Worm (Caenorhabditis elegans) whole organism, young adult: Measurements from ENCODE around the gene C44B9.2.

Experiments
- B0035.1 ChIP-seq: sonication (generic microtip); optimal IDR thresholded peaks from 2 replicates; lab custom pipeline; 2016; ENCODE audit warnings: missing genetic modification characterization, mild to moderate bottlenecking, missing compliant biosample characterization, missing genotype, missing genetic modification reagents
- D2030.7 ChIP-seq: fragments of 200-800 bp; sonication (Bioruptor generic); IDR thresholded peaks from 2 replicates; pipeline ENCODE4 v1.3.6; 2022; ENCODE audit warnings: missing genetic modification reagents, missing genetic modification characterization, missing compliant biosample characterization
- F57A8.1 ChIP-seq: fragments of 200-800 bp; sonication (Bioruptor generic); optimal IDR thresholded peaks from 2 replicates; lab custom pipeline; 2018; ENCODE audit warnings: mild to moderate bottlenecking, missing genetic modification characterization, moderate library complexity, missing compliant biosample characterization
- attf-6 ChIP-seq: fragments of 200-800 bp; sonication (Bioruptor generic); IDR thresholded peaks from 2 replicates; pipeline ENCODE4 v1.3.6; 2022; ENCODE audit warnings: missing genetic modification reagents, missing genetic modification characterization, missing compliant biosample characterization
- ceh-58 ChIP-seq: fragments of 200-800 bp; sonication (Bioruptor generic); IDR thresholded peaks from 2 replicates; pipeline ENCODE4 v1.3.6; 2022; ENCODE audit warnings: missing genetic modification characterization, missing compliant biosample characterization
- pha-4 ChIP-seq: fragments of 150-350 bp; sonication (generic microtip); optimal IDR thresholded peaks from 2 replicates; lab custom pipeline; 2014; ENCODE audit warnings: missing biosample characterization, missing genetic modification reagents, missing genetic modification characterization
- snpc-4 ChIP-seq, 5 experiments: fragments of 150-350 bp in 1 of 5; sonication (generic microtip) in 4 of 5; optimal IDR thresholded peaks; 2 replicates each; lab custom pipeline; 2014 to 2018; ENCODE audit warnings: missing genetic modification characterization in 5 of 5, missing biosample characterization in 3 of 5, antibody characterized with exemption in 2 of 5, mild to moderate bottlenecking in 2 of 5, missing compliant biosample characterization in 2 of 5, missing genotype in 2 of 5, moderate library complexity in 2 of 5, missing genetic modification reagents in 1 of 5
- zfh-2 ChIP-seq: fragments of 200-800 bp; sonication (Bioruptor generic); conservative IDR thresholded peaks from 2 replicates; pipeline ENCODE4 v1.3.6; 2022; ENCODE audit warnings: missing genetic modification reagents, missing genetic modification characterization, missing compliant biosample characterization

- TF ChIP-seq pha-4 (tag; lab: Kevin White, UChicago) (no peak), zfh-2 (GFP tag; lab: Robert Waterston, UW) (no peak), D2030.7 (peak; percentile 86), B0035.1 (no peak), attf-6 (GFP tag; lab: Robert Waterston, UW) (no peak), F57A8.1 (no peak), ceh-58 (no peak), snpc-4 (GFP tag; optimal IDR thresholded peaks at IDR 0.05; lab: Kevin White, UChicago) (no peak), snpc-4 (tag; optimal IDR thresholded peaks at IDR 0.05; lab: Kevin White, UChicago) (no peak)
Measured at ce11 chrIII:10881462-10881861, 6.2 kb downstream of the C44B9.2 start, which contains the start of gene athp-1.
